Worm (Caenorhabditis elegans) whole organism, early embryonic: ENCODE results near the gene F25E5.16.

ENCODE experiments used
- B0310.2 ChIP-seq: sonication (generic microtip); optimal IDR thresholded peaks from 2 replicates; lab custom pipeline; 2016; ENCODE audit warnings: mild to moderate bottlenecking, missing genetic modification characterization, missing compliant biosample characterization
- F13C5.2 ChIP-seq: sonication (generic microtip); optimal IDR thresholded peaks from 2 replicates; lab custom pipeline; 2017; ENCODE audit warnings: mild to moderate bottlenecking, missing genetic modification characterization, inconsistent platforms, missing compliant biosample characterization
- aly-1 ChIP-seq: sonication (generic microtip); optimal IDR thresholded peaks from 2 replicates; lab custom pipeline; 2016; ENCODE audit warnings: missing genetic modification characterization, missing compliant biosample characterization
- ama-1 ChIP-seq: fragments of 150-350 bp; optimal IDR thresholded peaks from 2 replicates; lab custom pipeline; 2014
- ceh-13 ChIP-seq: fragments of 200-800 bp; sonication (Bioruptor generic); optimal IDR thresholded peaks from 2 replicates; lab custom pipeline; 2018; ENCODE audit warnings: mild to moderate bottlenecking, missing genetic modification characterization, missing compliant biosample characterization
- ceh-36 ChIP-seq: sonication (generic microtip); optimal IDR thresholded peaks from 2 replicates; lab custom pipeline; 2016; ENCODE audit warnings: missing genetic modification characterization, inconsistent platforms, missing compliant biosample characterization
- ets-7 ChIP-seq: sonication (generic microtip); optimal IDR thresholded peaks from 2 replicates; lab custom pipeline; 2016; ENCODE audit warnings: missing genotype, missing genetic modification characterization, missing compliant biosample characterization
- flt-1 ChIP-seq: fragments of 200-800 bp; sonication (Bioruptor generic); IDR thresholded peaks from 2 replicates; pipeline ENCODE4 v1.3.6; 2022; ENCODE audit warnings: missing genetic modification characterization, missing compliant biosample characterization
- hmbx-1 ChIP-seq: sonication (generic microtip); optimal IDR thresholded peaks from 2 replicates; lab custom pipeline; 2016; ENCODE audit warnings: mild to moderate bottlenecking, missing genetic modification characterization, missing compliant biosample characterization
- hmg-4 ChIP-seq: fragments of 200-800 bp; sonication (Bioruptor generic); optimal IDR thresholded peaks from 2 replicates; lab custom pipeline; 2018; ENCODE audit warnings: mild to moderate bottlenecking, missing genetic modification characterization, missing compliant biosample characterization
- hnd-1 ChIP-seq: sonication (generic microtip); optimal IDR thresholded peaks from 2 replicates; lab custom pipeline; 2016; ENCODE audit warnings: missing genetic modification characterization, missing compliant biosample characterization
- pes-1 ChIP-seq: fragments of 200-800 bp; sonication (Bioruptor generic); IDR thresholded peaks from 2 replicates; pipeline ENCODE4 v1.3.6; 2022; ENCODE audit warnings: missing genetic modification reagents, missing genetic modification characterization, missing compliant biosample characterization
- scrt-1 ChIP-seq: fragments of 200-800 bp; sonication (Bioruptor generic); IDR thresholded peaks from 2 replicates; pipeline ENCODE4 v1.3.6; 2022; ENCODE audit warnings: missing genetic modification characterization, missing compliant biosample characterization
- sea-1 ChIP-seq: fragments of 200-800 bp; sonication (Bioruptor generic); conservative IDR thresholded peaks from 2 replicates; pipeline ENCODE4 v1.3.6; 2022; ENCODE audit warnings: missing genetic modification characterization, missing compliant biosample characterization
- tbx-11 ChIP-seq: fragments of 200-800 bp; sonication (Bioruptor generic); IDR thresholded peaks from 2 replicates; pipeline ENCODE4 v1.3.6; 2022; ENCODE audit warnings: missing genetic modification characterization, missing compliant biosample characterization
- tbx-37 ChIP-seq: fragments of 200-800 bp; sonication (Bioruptor generic); conservative IDR thresholded peaks from 2 replicates; pipeline ENCODE4 v1.3.6; 2022; ENCODE audit warnings: missing genetic modification reagents, missing genetic modification characterization, missing compliant biosample characterization
- tra-4 ChIP-seq: sonication (generic microtip); optimal IDR thresholded peaks from 2 replicates; lab custom pipeline; 2017; ENCODE audit warnings: missing genetic modification characterization, missing compliant biosample characterization

F25E5.16 gene

ce11 chrV:7428880-7429279 lies 9.2 kb upstream of the F25E5.16 start, which contains the start of gene srw-69:
Gene srw-69, minus strand, starts transcription at chrV:7428980.
- no peak for TF ChIP-seq tra-4 (tag; lab: Kevin White, UChicago)
- no peak for TF ChIP-seq hmbx-1
- no peak for TF ChIP-seq F13C5.2 (tag; lab: Kevin White, UChicago)
- no peak for TF ChIP-seq ets-7 (tag; lab: Kevin White, UChicago)
- TF ChIP-seq ceh-36, result no peak
- TF ChIP-seq ceh-13 (GFP tag; lab: Kevin White, UChicago), result no peak
- TF ChIP-seq hnd-1 (tag; lab: Kevin White, UChicago), result no peak
- TF ChIP-seq B0310.2 (tag; lab: Kevin White, UChicago), result no peak
- no peak for TF ChIP-seq hmg-4

ce11 chrV:7431016-7431415 lies 7.1 kb upstream of the F25E5.16 start, which contains the start of gene srw-71:
Gene srw-71, minus strand, starts transcription at chrV:7431116.
- TF ChIP-seq tbx-37 (no peak), F13C5.2 (tag; lab: Kevin White, UChicago) (no peak), scrt-1 (GFP tag; lab: Robert Waterston, UW) (no peak), ama-1 (lab: Kevin White, UChicago) (no peak), aly-1 (tag; lab: Kevin White, UChicago) (no peak)

- TF ChIP-seq sea-1 (GFP tag; lab: Robert Waterston, UW) (no peak), ets-7 (tag; lab: Kevin White, UChicago) (no peak), flt-1 (GFP tag; lab: Robert Waterston, UW) (no peak), ceh-13 (GFP tag; lab: Kevin White, UChicago) (no peak), B0310.2 (tag; lab: Kevin White, UChicago) (no peak), ama-1 (lab: Kevin White, UChicago) (no peak), aly-1 (tag; lab: Kevin White, UChicago) (no peak), tra-4 (tag; lab: Kevin White, UChicago) (no peak)
Measured at ce11 chrV:7432441-7433146, 5.5 kb upstream of the F25E5.16 start.

- TF ChIP-seq scrt-1 (GFP tag; lab: Robert Waterston, UW) (no peak), hmbx-1 (no peak), hnd-1 (tag; lab: Kevin White, UChicago) (no peak), tra-4 (tag; lab: Kevin White, UChicago) (no peak), tbx-11 (no peak), tbx-37 (no peak), F13C5.2 (tag; lab: Kevin White, UChicago) (no peak)
Measured at ce11 chrV:7434805-7435363, 3.2 kb upstream of the F25E5.16 start.

- TF ChIP-seq hmbx-1, result no peak
- no peak for TF ChIP-seq sea-1 (GFP tag; lab: Robert Waterston, UW)
- no peak for TF ChIP-seq hmg-4
- TF ChIP-seq B0310.2 (tag; lab: Kevin White, UChicago), result no peak
- no peak for TF ChIP-seq tbx-11
- TF ChIP-seq F13C5.2 (tag; lab: Kevin White, UChicago), result no peak
- no peak for TF ChIP-seq ama-1 (lab: Kevin White, UChicago)
- TF ChIP-seq ets-7 (tag; lab: Kevin White, UChicago), result no peak
- TF ChIP-seq scrt-1 (GFP tag; lab: Robert Waterston, UW), result no peak
- no peak for TF ChIP-seq ceh-36
- no peak for TF ChIP-seq tra-4 (tag; lab: Kevin White, UChicago)
- TF ChIP-seq aly-1 (tag; lab: Kevin White, UChicago), result no peak
- TF ChIP-seq flt-1 (GFP tag; lab: Robert Waterston, UW), result no peak
- no peak for TF ChIP-seq hnd-1 (tag; lab: Kevin White, UChicago)
Measured at ce11 chrV:7435376-7436204, 2.5 kb upstream of the F25E5.16 start, which contains the start of the genes ddo-2 and F25E5.8. Gene ddo-2, minus strand, starts transcription at chrV:7435705. Gene F25E5.8, plus strand, starts transcription at chrV:7435930.

DNA sequence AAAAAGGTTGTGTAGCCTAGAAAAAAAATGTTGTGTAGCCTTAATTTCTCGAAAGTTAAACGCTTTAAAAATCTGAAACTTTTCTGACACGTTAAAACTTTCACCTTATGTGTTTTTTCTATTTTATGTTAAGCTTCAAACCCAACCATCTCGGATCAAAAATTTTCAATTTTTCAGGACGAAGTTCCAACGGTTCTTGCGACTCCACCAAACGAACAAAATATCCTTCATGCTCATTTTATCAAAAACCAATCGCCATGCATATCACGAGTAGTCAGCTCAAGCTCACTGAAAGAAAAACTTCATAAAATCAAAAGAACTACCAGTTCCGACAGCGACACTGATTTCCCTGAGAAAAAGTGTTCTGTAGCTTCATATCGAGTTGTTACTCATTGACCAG lies 1.6 kb upstream of the F25E5.16 start:
- TF ChIP-seq ets-7 (tag; lab: Kevin White, UChicago), result no peak
- no peak for TF ChIP-seq flt-1 (GFP tag; lab: Robert Waterston, UW)
- no peak for TF ChIP-seq ama-1 (lab: Kevin White, UChicago)
- no peak for TF ChIP-seq B0310.2 (tag; lab: Kevin White, UChicago)
- no peak for TF ChIP-seq hnd-1 (tag; lab: Kevin White, UChicago)
- no peak for TF ChIP-seq hmbx-1
- no peak for TF ChIP-seq tbx-11
- TF ChIP-seq tra-4 (tag; lab: Kevin White, UChicago), result no peak
- TF ChIP-seq hmg-4, result no peak
- no peak for TF ChIP-seq tbx-37
- TF ChIP-seq F13C5.2 (tag; lab: Kevin White, UChicago), result no peak

- TF ChIP-seq tbx-37, result no peak
- TF ChIP-seq scrt-1 (GFP tag; lab: Robert Waterston, UW), result no peak
- no peak for TF ChIP-seq ama-1 (lab: Kevin White, UChicago)
- no peak for TF ChIP-seq ceh-36
- no peak for TF ChIP-seq B0310.2 (tag; lab: Kevin White, UChicago)
- TF ChIP-seq hmbx-1, result no peak
- TF ChIP-seq flt-1 (GFP tag; lab: Robert Waterston, UW), result no peak
- no peak for TF ChIP-seq tra-4 (tag; lab: Kevin White, UChicago)
- TF ChIP-seq tbx-11, result no peak
- TF ChIP-seq hnd-1 (tag; lab: Kevin White, UChicago), result no peak
- no peak for TF ChIP-seq ets-7 (tag; lab: Kevin White, UChicago)
- no peak for TF ChIP-seq sea-1 (GFP tag; lab: Robert Waterston, UW)
- no peak for TF ChIP-seq ceh-13 (GFP tag; lab: Kevin White, UChicago)
- no peak for TF ChIP-seq pes-1
Measured at ce11 chrV:7436911-7437310, 1.2 kb upstream of the F25E5.16 start.
